Fruit fly (Drosophila melanogaster) whole organism, prepupa: ENCODE data around the gene APP-BP1.

ENCODE experiments used
- CG31627 ChIP-seq: fragments of 200-800 bp; sonication (Bioruptor generic); optimal IDR thresholded peaks from 3 replicates; lab custom pipeline; 2016; ENCODE audit warnings: missing biosample characterization, missing genetic modification characterization
- CG9139 ChIP-seq: fragments of 200-800 bp; sonication (Bioruptor generic); optimal IDR thresholded peaks from 3 replicates; lab custom pipeline; 2017; ENCODE audit warnings: missing biosample characterization, mild to moderate bottlenecking, missing genetic modification characterization
- salr ChIP-seq, 2 experiments: fragments of 200-800 bp; sonication (Bioruptor generic); optimal IDR thresholded peaks; 3 replicates each; lab custom pipeline; 2016 to 2018; ENCODE audit warnings: missing biosample characterization in 2 of 2, missing genetic modification characterization in 2 of 2, mild to moderate bottlenecking in 1 of 2

- TF ChIP-seq CG31627 (GFP tag; lab: Kevin White, UChicago) = no peak
- no peak for TF ChIP-seq CG9139 (GFP tag; lab: Kevin White, UChicago)
- no peak for TF ChIP-seq salr (GFP tag; optimal IDR thresholded peaks at IDR 0.05; lab: Kevin White, UChicago)
Measured at dm6 chr3L:11107432-11107831, 9.2 kb downstream of the APP-BP1 start, which contains the start of gene CG32073.
